Fruit fly (Drosophila melanogaster) whole organism, embryonic: ENCODE results near the gene kay.

Experiments
- Atf-2 ChIP-seq: fragments of 200-800 bp; sonication (Bioruptor generic); optimal IDR thresholded peaks from 2 replicates; lab custom pipeline; 2016; ENCODE audit warnings: missing biosample characterization, missing genetic modification characterization
- B-H2 ChIP-seq: fragments of 200-800 bp; sonication (Bioruptor generic); optimal IDR thresholded peaks from 2 replicates; lab custom pipeline; 2018; ENCODE audit warnings: missing biosample characterization, mild to moderate bottlenecking, missing genetic modification characterization
- Bdp1 ChIP-seq: fragments of 200-800 bp; sonication (Bioruptor generic); optimal IDR thresholded peaks from 3 replicates; lab custom pipeline; 2016; ENCODE audit warnings: missing biosample characterization, missing genetic modification characterization
- BtbVII ChIP-seq: fragments of 200-800 bp; sonication (Bioruptor generic); optimal IDR thresholded peaks from 3 replicates; lab custom pipeline; 2017; ENCODE audit warnings: missing biosample characterization, mild to moderate bottlenecking, missing genetic modification characterization
- CG10431 ChIP-seq: fragments of 200-800 bp; sonication (Bioruptor generic); optimal IDR thresholded peaks from 3 replicates; lab custom pipeline; 2018; ENCODE audit warnings: missing biosample characterization, mild to moderate bottlenecking, missing genetic modification characterization
- CG10565 ChIP-seq: fragments of 200-800 bp; sonication (Bioruptor generic); optimal IDR thresholded peaks from 3 replicates; lab custom pipeline; 2016; ENCODE audit warnings: missing biosample characterization, mild to moderate bottlenecking, missing genetic modification characterization
- CG12104 ChIP-seq: fragments of 200-800 bp; sonication (Bioruptor generic); optimal IDR thresholded peaks from 3 replicates; lab custom pipeline; 2016; ENCODE audit warnings: missing biosample characterization, missing genetic modification characterization
- CG12299 ChIP-seq: fragments of 200-800 bp; sonication (Bioruptor generic); optimal IDR thresholded peaks from 2 replicates; lab custom pipeline; 2018; ENCODE audit warnings: missing biosample characterization, mild to moderate bottlenecking, missing genetic modification characterization
- CG13287 ChIP-seq: fragments of 200-800 bp; sonication (Bioruptor generic); IDR thresholded peaks from 2 replicates; pipeline ENCODE4 v1.3.6; 2022; ENCODE audit warnings: missing biosample characterization, missing genetic modification characterization; ENCODE audit not compliant: partially characterized antibody
- CG13775 ChIP-seq: fragments of 200-800 bp; sonication (Bioruptor generic); optimal IDR thresholded peaks from 3 replicates; lab custom pipeline; 2017; ENCODE audit warnings: missing biosample characterization, mild to moderate bottlenecking, missing genetic modification characterization
- CG1529 ChIP-seq: fragments of 200-800 bp; sonication (Bioruptor generic); optimal IDR thresholded peaks from 3 replicates; lab custom pipeline; 2018; ENCODE audit warnings: missing biosample characterization, missing genetic modification characterization
- CG17912 ChIP-seq: fragments of 200-800 bp; sonication (Bioruptor generic); optimal IDR thresholded peaks from 2 replicates; lab custom pipeline; 2018; ENCODE audit warnings: missing biosample characterization, mild to moderate bottlenecking, missing genetic modification characterization
- CG1792 ChIP-seq: fragments of 200-800 bp; sonication (Bioruptor generic); optimal IDR thresholded peaks from 2 replicates; lab custom pipeline; 2016; ENCODE audit warnings: missing biosample characterization, missing genetic modification characterization
- CG18599 ChIP-seq: fragments of 200-800 bp; sonication (Bioruptor generic); optimal IDR thresholded peaks from 3 replicates; lab custom pipeline; 2017; ENCODE audit warnings: missing biosample characterization, missing genetic modification characterization, mild to moderate bottlenecking, moderate library complexity, missing genetic modification reagents
- CG18764 ChIP-seq: fragments of 200-800 bp; sonication (Bioruptor generic); optimal IDR thresholded peaks from 3 replicates; lab custom pipeline; 2016; ENCODE audit warnings: missing biosample characterization, missing genetic modification characterization
- CG2889 ChIP-seq: fragments of 200-800 bp; sonication (Bioruptor generic); IDR thresholded peaks from 3 replicates; pipeline ENCODE4 v1.3.6; 2022; ENCODE audit warnings: missing biosample characterization, missing genetic modification characterization
- CG32532 ChIP-seq: fragments of 200-800 bp; sonication (Bioruptor generic); IDR thresholded peaks from 2 replicates; pipeline ENCODE4 v1.3.6; 2022; ENCODE audit warnings: missing biosample characterization, missing genetic modification characterization
- CG4404 ChIP-seq: fragments of 200-800 bp; sonication (Bioruptor generic); IDR thresholded peaks from 2 replicates; pipeline ENCODE4 v1.3.6; 2022; ENCODE audit warnings: missing biosample characterization, missing genetic modification characterization
- CG4617 ChIP-seq: fragments of 200-800 bp; sonication (Bioruptor generic); optimal IDR thresholded peaks from 3 replicates; lab custom pipeline; 2016; ENCODE audit warnings: missing biosample characterization, missing genetic modification characterization, borderline replicate concordance
- CG6683 ChIP-seq: fragments of 200-800 bp; sonication (Bioruptor generic); optimal IDR thresholded peaks from 2 replicates; lab custom pipeline; 2017; ENCODE audit warnings: missing biosample characterization, mild to moderate bottlenecking, missing genetic modification characterization, missing genetic modification reagents
- CG7372 ChIP-seq: fragments of 200-800 bp; sonication (Bioruptor generic); IDR thresholded peaks from 2 replicates; pipeline ENCODE4 v1.3.6; 2022; ENCODE audit warnings: missing biosample characterization, missing genetic modification characterization
- CG7963 ChIP-seq: fragments of 200-800 bp; sonication (Bioruptor generic); IDR thresholded peaks from 3 replicates; pipeline ENCODE4 v1.3.6; 2022; ENCODE audit warnings: missing biosample characterization, missing genetic modification characterization; ENCODE audit not compliant: partially characterized antibody
- CG8765 ChIP-seq: fragments of 200-800 bp; sonication (Bioruptor generic); IDR thresholded peaks from 2 replicates; pipeline ENCODE4 v1.3.6; 2022; ENCODE audit warnings: missing biosample characterization, missing genetic modification characterization
- CG9215 ChIP-seq: fragments of 200-800 bp; sonication (Bioruptor generic); IDR thresholded peaks from 2 replicates; pipeline ENCODE4 v1.3.6; 2022; ENCODE audit warnings: missing biosample characterization, missing genetic modification characterization
- D19A ChIP-seq: fragments of 200-800 bp; optimal IDR thresholded peaks from 3 replicates; lab custom pipeline; 2019; ENCODE audit warnings: missing biosample characterization, mild to moderate bottlenecking, missing genetic modification characterization, moderate library complexity
- Dad ChIP-seq: fragments of 200-800 bp; sonication (Bioruptor generic); optimal IDR thresholded peaks from 3 replicates; lab custom pipeline; 2016; ENCODE audit warnings: missing biosample characterization, missing genetic modification characterization
- Doc2 ChIP-seq: fragments of 200-800 bp; sonication (Bioruptor generic); IDR thresholded peaks from 2 replicates; pipeline ENCODE4 v1.3.6; 2022; ENCODE audit warnings: missing biosample characterization, missing genetic modification characterization
- H15 ChIP-seq: fragments of 200-800 bp; sonication (Bioruptor generic); IDR thresholded peaks from 3 replicates; pipeline ENCODE4 v1.3.6; 2022; ENCODE audit warnings: missing biosample characterization, missing genetic modification characterization
- HLH4C ChIP-seq: fragments of 200-800 bp; sonication (Bioruptor generic); IDR thresholded peaks from 3 replicates; pipeline ENCODE4 v1.3.6; 2022; ENCODE audit warnings: missing biosample characterization, missing genetic modification characterization; ENCODE audit not compliant: partially characterized antibody
- Hmr ChIP-seq: fragments of 200-800 bp; sonication (Bioruptor generic); optimal IDR thresholded peaks from 3 replicates; lab custom pipeline; 2017; ENCODE audit warnings: mild to moderate bottlenecking, missing biosample characterization, missing genetic modification reagents, missing genetic modification characterization
- Hr51 ChIP-seq, 2 experiments: fragments of 200-800 bp; sonication (Bioruptor generic); optimal IDR thresholded peaks; 2 replicates in 1 of 2; 3 replicates in 1 of 2; lab custom pipeline; 2016 to 2018; ENCODE audit warnings: missing biosample characterization in 2 of 2, missing genetic modification characterization in 2 of 2, mild to moderate bottlenecking in 1 of 2, moderate library complexity in 1 of 2
- NC2α ChIP-seq: fragments of 200-800 bp; sonication (Bioruptor generic); optimal IDR thresholded peaks from 2 replicates; lab custom pipeline; 2016; ENCODE audit warnings: missing biosample characterization, missing genetic modification characterization
- Oli ChIP-seq: fragments of 200-800 bp; sonication (Bioruptor generic); optimal IDR thresholded peaks from 2 replicates; lab custom pipeline; 2018; ENCODE audit warnings: missing biosample characterization, mild to moderate bottlenecking, missing genetic modification characterization, moderate library complexity
- Scr ChIP-seq: fragments of 200-800 bp; sonication (Bioruptor generic); IDR thresholded peaks from 2 replicates; pipeline ENCODE4 v1.3.6; 2022; ENCODE audit warnings: missing biosample characterization, missing genetic modification characterization; ENCODE audit not compliant: partially characterized antibody
- Xrp1 ChIP-seq: fragments of 200-800 bp; sonication (Bioruptor generic); IDR thresholded peaks from 2 replicates; pipeline ENCODE4 v1.3.6; 2022; ENCODE audit warnings: missing biosample characterization, missing genetic modification characterization
- chif ChIP-seq, 2 experiments: fragments of 200-800 bp; sonication (Bioruptor generic); optimal IDR thresholded peaks; 3 replicates each; lab custom pipeline; 2016; ENCODE audit warnings: missing biosample characterization in 2 of 2, missing genetic modification characterization in 2 of 2
- chn ChIP-seq: fragments of 200-800 bp; sonication (Bioruptor generic); optimal IDR thresholded peaks from 2 replicates; lab custom pipeline; 2016; ENCODE audit warnings: missing biosample characterization, missing genetic modification characterization
- dati ChIP-seq: fragments of 200-800 bp; sonication (Bioruptor generic); IDR thresholded peaks from 2 replicates; pipeline ENCODE4 v1.3.6; 2022; ENCODE audit warnings: missing biosample characterization, missing genetic modification characterization
- disco-r ChIP-seq: fragments of 200-800 bp; sonication (Bioruptor generic); optimal IDR thresholded peaks from 2 replicates; lab custom pipeline; 2016; ENCODE audit warnings: missing biosample characterization, missing genetic modification characterization
- exex ChIP-seq: fragments of 200-800 bp; sonication (Bioruptor generic); optimal IDR thresholded peaks from 4 replicates; lab custom pipeline; 2018; ENCODE audit warnings: missing biosample characterization, mild to moderate bottlenecking, missing genetic modification characterization, moderate library complexity
- grn ChIP-seq: fragments of 200-800 bp; sonication (Bioruptor generic); optimal IDR thresholded peaks from 3 replicates; lab custom pipeline; 2017; ENCODE audit warnings: missing biosample characterization, missing genetic modification characterization
- lov ChIP-seq, 2 experiments: fragments of 200-800 bp in 1 of 2; fragments of >200 bp in 1 of 2; sonication (Bioruptor generic) in 1 of 2; IDR thresholded peaks in 1 of 2; optimal IDR thresholded peaks in 1 of 2; 2 replicates in 1 of 2; 3 replicates in 1 of 2; pipeline versions ENCODE4 v1.3.6 to Lab custom; 2017 to 2022; ENCODE audit warnings: missing biosample characterization in 1 of 2, missing genetic modification characterization in 1 of 2
- nau ChIP-seq: fragments of 200-800 bp; sonication (Bioruptor generic); optimal IDR thresholded peaks from 3 replicates; lab custom pipeline; 2017; ENCODE audit warnings: missing biosample characterization, mild to moderate bottlenecking, missing genetic modification characterization, missing genetic modification reagents
- nerfin-2 ChIP-seq: fragments of 200-800 bp; sonication (Bioruptor generic); IDR thresholded peaks from 2 replicates; pipeline ENCODE4 v1.3.6; 2022; ENCODE audit warnings: missing biosample characterization, missing genetic modification characterization; ENCODE audit not compliant: partially characterized antibody
- nom ChIP-seq: fragments of 200-800 bp; sonication (Bioruptor generic); optimal IDR thresholded peaks from 2 replicates; lab custom pipeline; 2017; ENCODE audit warnings: missing biosample characterization, missing genetic modification characterization, mild to moderate bottlenecking, moderate library complexity, missing genetic modification reagents
- onecut ChIP-seq: fragments of 200-800 bp; sonication (Bioruptor generic); IDR thresholded peaks from 2 replicates; pipeline ENCODE4 v1.3.6; 2022; ENCODE audit warnings: missing biosample characterization, missing genetic modification characterization
- peb ChIP-seq: fragments of 200-800 bp; sonication (Bioruptor generic); IDR thresholded peaks from 2 replicates; pipeline ENCODE4 v1.3.6; 2022; ENCODE audit warnings: missing biosample characterization, missing genetic modification characterization
- sd ChIP-seq: fragments of 200-800 bp; sonication (Bioruptor generic); optimal IDR thresholded peaks from 3 replicates; lab custom pipeline; 2018; ENCODE audit warnings: missing biosample characterization, mild to moderate bottlenecking, missing genetic modification characterization, moderate library complexity
- stwl ChIP-seq: fragments of 200-800 bp; sonication (Bioruptor generic); optimal IDR thresholded peaks from 3 replicates; lab custom pipeline; 2018; ENCODE audit warnings: missing biosample characterization, mild to moderate bottlenecking, missing genetic modification characterization, moderate library complexity
- twi ChIP-seq: fragments of 200-800 bp; optimal IDR thresholded peaks from 2 replicates; lab custom pipeline; 2019; ENCODE audit warnings: missing biosample characterization, mild to moderate bottlenecking, missing genetic modification characterization, moderate library complexity

kay gene

dm6 chr3R:29763154-29763553 is 2.6 kb upstream of the kay start (continued):
- TF ChIP-seq D19A (tag; lab: Kevin White, UChicago) (no peak), stwl (no peak), Xrp1 (GFP tag; lab: Robert Waterston, UW) (peak; percentile 60; the same call in 1 of the 2 replicates), CG32532 (GFP tag; lab: Robert Waterston, UW) (peak; percentile 50; the same call in 1 of the 2 replicates), Atf-2 (GFP tag; lab: Kevin White, UChicago) (no peak), CG10565 (GFP tag; lab: Kevin White, UChicago) (no peak), H15 (GFP tag; lab: Robert Waterston, UW) (no peak), CG4404 (GFP tag; lab: Robert Waterston, UW) (no peak), CG12299 (no peak), sd (no peak), Hmr (no peak), Hr51 (GFP tag; optimal IDR thresholded peaks at IDR 0.05; lab: Kevin White, UChicago) (peak in 1 of 2 experiments; percentile 28), NC2α (GFP tag; lab: Kevin White, UChicago) (no peak), exex (tag; lab: Kevin White, UChicago) (no peak), HLH4C (no peak), CG6683 (GFP tag; lab: Kevin White, UChicago) (no peak), Scr (GFP tag; lab: Robert Waterston, UW) (no peak), Bdp1 (GFP tag; lab: Kevin White, UChicago) (no peak), CG17912 (GFP tag; lab: Kevin White, UChicago) (no peak), disco-r (GFP tag; lab: Kevin White, UChicago) (no peak), nerfin-2 (no peak), chn (no peak), dati (GFP tag; lab: Robert Waterston, UW) (no peak), CG8765 (GFP tag; lab: Robert Waterston, UW) (no peak), twi (tag; lab: Kevin White, UChicago) (no peak), nom (peak; percentile 47), CG1529 (GFP tag; lab: Kevin White, UChicago) (no peak), peb (GFP tag; lab: Robert Waterston, UW) (no peak), CG9215 (GFP tag; lab: Robert Waterston, UW) (no peak), onecut (GFP tag; lab: Robert Waterston, UW) (no peak), CG7372 (GFP tag; lab: Robert Waterston, UW) (no peak), grn (no peak), BtbVII (GFP tag; lab: Kevin White, UChicago) (no peak), chif (GFP tag; optimal IDR thresholded peaks at IDR 0.05; lab: Kevin White, UChicago) (peak; percentile 26 to 47), Doc2 (GFP tag; lab: Robert Waterston, UW) (no peak), Dad (GFP tag; lab: Kevin White, UChicago) (no peak), CG13775 (peak; percentile 24), lov (optimal IDR thresholded peaks at IDR 0.05; lab: Kevin White, UChicago) (no peak), lov (GFP tag; IDR thresholded peaks at IDR 0.05; lab: Robert Waterston, UW) (no peak), B-H2 (GFP tag; lab: Kevin White, UChicago) (no peak), CG13287 (GFP tag; lab: Robert Waterston, UW) (no peak), CG18599 (peak; percentile 21), CG2889 (GFP tag; lab: Robert Waterston, UW) (no peak), CG12104 (GFP tag; lab: Kevin White, UChicago) (no peak), nau (GFP tag; lab: Kevin White, UChicago) (no peak), CG18764 (GFP tag; lab: Kevin White, UChicago) (no peak), CG4617 (GFP tag; lab: Kevin White, UChicago) (no peak), CG1792 (peak; percentile 38), CG10431 (no peak), Oli (tag; lab: Kevin White, UChicago) (peak; percentile 19), CG7963 (GFP tag; lab: Robert Waterston, UW) (no peak)
